Fruit fly (Drosophila melanogaster): ENCODE results near the gene SsRbeta.

The SsRbeta gene

DNA sequence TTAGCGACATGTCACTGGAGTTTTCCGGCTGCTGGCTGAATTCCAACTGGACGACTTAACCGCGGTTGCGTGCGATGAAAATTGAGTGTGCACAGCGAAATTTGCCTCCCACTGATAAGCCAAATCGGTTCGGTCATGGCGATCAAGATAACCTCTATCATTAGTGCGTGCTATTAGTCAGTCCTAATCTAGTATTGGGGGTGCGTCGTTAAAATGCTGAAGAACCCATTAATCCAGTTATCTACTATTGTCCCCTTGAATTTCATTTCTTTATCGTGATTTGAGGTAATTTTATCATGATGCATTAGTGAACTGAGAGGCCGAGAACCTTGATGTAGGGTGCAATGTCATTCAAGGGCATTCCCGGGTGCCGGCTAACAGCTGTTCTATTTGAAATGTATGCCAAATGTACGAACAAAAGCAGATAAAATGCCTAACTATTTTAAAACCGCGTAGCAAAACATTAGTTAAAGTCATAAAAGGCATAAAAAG lies 890 bp upstream of the SsRbeta start, which contains the start of gene Pgm1 (continued):
- TF ChIP-seq ss (GFP tag; optimal IDR thresholded peaks at IDR 0.05) (no peak), dsx (GFP tag; optimal IDR thresholded peaks at IDR 0.05; ENCODE audit: poor library complexity, severe bottlenecking) (peak; percentile 83), CG32006 (GFP tag; optimal IDR thresholded peaks at IDR 0.05) (no peak), lz (GFP tag; optimal IDR thresholded peaks at IDR 0.05) (peak; percentile 95), CG34406 (GFP tag; optimal IDR thresholded peaks at IDR 0.05) (peak; percentile 87), spab (GFP tag; optimal IDR thresholded peaks at IDR 0.05) (no peak), Hr38 (GFP tag; optimal IDR thresholded peaks at IDR 0.05) (peak; percentile 44), Sox14 (GFP tag; optimal IDR thresholded peaks at IDR 0.05) (peak; percentile 96), Eip78C (GFP tag) (peak; percentile 97), CG6276 (GFP tag; optimal IDR thresholded peaks at IDR 0.05) (no peak), eg (GFP tag; IDR thresholded peaks at IDR 0.05) (peak; percentile 85), CG3919 (GFP tag; optimal IDR thresholded peaks at IDR 0.05) (peak; percentile 95)

DNA sequence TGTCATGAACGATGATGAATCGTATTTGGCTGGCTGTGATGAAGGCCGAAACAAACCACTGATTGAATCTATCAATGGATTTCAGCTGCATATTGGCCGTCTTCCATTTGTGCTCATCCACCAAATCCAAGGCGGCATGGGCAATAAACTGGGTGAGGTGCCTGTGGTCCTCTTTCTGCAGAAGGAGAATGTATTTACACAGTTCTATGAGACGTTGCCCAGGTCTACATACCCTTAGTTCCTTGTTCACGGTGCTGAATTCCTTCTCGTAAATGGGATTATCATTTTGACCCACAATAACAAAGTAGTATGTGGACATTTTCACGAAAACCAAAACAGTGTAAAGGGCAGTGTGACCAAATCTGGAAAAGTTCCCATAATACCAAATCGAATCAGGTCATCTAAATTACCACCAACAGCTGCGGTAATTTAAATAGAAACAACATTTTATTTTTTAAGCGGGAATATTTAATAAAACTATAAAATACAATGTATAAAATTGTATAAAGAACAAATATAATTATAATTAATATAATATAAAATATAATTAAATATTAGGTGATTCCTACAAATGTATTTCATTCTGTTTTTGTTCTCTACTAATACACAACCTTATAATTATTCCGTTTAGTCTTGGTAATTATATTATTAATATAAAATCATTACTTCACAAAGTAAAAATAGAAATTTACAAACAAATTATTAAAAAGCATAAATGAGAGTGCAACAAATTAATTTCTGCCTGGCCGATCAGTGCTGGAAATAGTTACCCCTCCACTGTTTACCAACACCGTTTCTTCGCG lies 2.0 kb downstream of the SsRbeta start, which contains the start of the genes Trs20 and elg1:
TSS of gene Trs20 (minus strand) at position 369 of the 803 bp plus-strand sequence.
TSS of gene elg1 (plus strand) at position 765 of the 803 bp plus-strand sequence.
- TF ChIP-seq CG31627 (GFP tag; optimal IDR thresholded peaks at IDR 0.05) (peak; percentile 13), CG6276 (GFP tag; optimal IDR thresholded peaks at IDR 0.05) (no peak), pdm3 (GFP tag; optimal IDR thresholded peaks at IDR 0.05) (no peak), CG34406 (GFP tag; optimal IDR thresholded peaks at IDR 0.05) (peak; percentile 56), lz (GFP tag; optimal IDR thresholded peaks at IDR 0.05) (peak; percentile 38), esn (GFP tag; optimal IDR thresholded peaks at IDR 0.05) (peak; percentile 58), CG3032 (tag; optimal IDR thresholded peaks at IDR 0.05) (peak; percentile 64), CG10669 (GFP tag; optimal IDR thresholded peaks at IDR 0.05) (no peak), salr (GFP tag; optimal IDR thresholded peaks at IDR 0.05) (no peak), ss (GFP tag; optimal IDR thresholded peaks at IDR 0.05) (peak in 1 of 2 experiments; percentile 62), CG7368 (GFP tag; optimal IDR thresholded peaks at IDR 0.05) (no peak), Sox102F (GFP tag; optimal IDR thresholded peaks at IDR 0.05) (no peak), topi (GFP tag; optimal IDR thresholded peaks at IDR 0.05) (peak; percentile 19), OdsH (GFP tag; optimal IDR thresholded peaks at IDR 0.05) (peak; percentile 61), Ets96B (tag; optimal IDR thresholded peaks at IDR 0.05) (peak; percentile 47), CG3919 (GFP tag; optimal IDR thresholded peaks at IDR 0.05) (no peak), CG32006 (GFP tag; optimal IDR thresholded peaks at IDR 0.05) (no peak), Eip93F (GFP tag; optimal IDR thresholded peaks at IDR 0.05) (no peak), vri (GFP tag; optimal IDR thresholded peaks at IDR 0.05) (no peak), Sox14 (GFP tag; optimal IDR thresholded peaks at IDR 0.05) (peak; percentile 30), net (GFP tag; optimal IDR thresholded peaks at IDR 0.05) (no peak), Sox15 (GFP tag; optimal IDR thresholded peaks at IDR 0.05) (no peak), CG15336 (GFP tag; IDR thresholded peaks at IDR 0.05) (no peak), CG11902 (GFP tag; optimal IDR thresholded peaks at IDR 0.05) (no peak), svp (GFP tag) (no peak), cyc (GFP tag; optimal IDR thresholded peaks at IDR 0.05) (peak; percentile 11), CG6808 (GFP tag; optimal IDR thresholded peaks at IDR 0.05) (no peak), Eip78C (GFP tag) (no peak), fd85E (GFP tag; optimal IDR thresholded peaks at IDR 0.05) (no peak), CG6854 (GFP tag; optimal IDR thresholded peaks at IDR 0.05) (peak; percentile 31), CG11762 (GFP tag; optimal IDR thresholded peaks at IDR 0.05; ENCODE audit: insufficient read depth) (peak; percentile 20), Hr38 (GFP tag; optimal IDR thresholded peaks at IDR 0.05) (no peak), Eip75B (GFP tag; optimal IDR thresholded peaks at IDR 0.05) (no peak), CG8319 (GFP tag; optimal IDR thresholded peaks at IDR 0.05) (peak; percentile 37), CG1621 (tag; optimal IDR thresholded peaks at IDR 0.05) (no peak), CG4318 (GFP tag; optimal IDR thresholded peaks at IDR 0.05) (no peak), acj6 (GFP tag; optimal IDR thresholded peaks at IDR 0.05) (peak; percentile 52), CG11294 (GFP tag; IDR thresholded peaks at IDR 0.05) (no peak), Hr39 (GFP tag; optimal IDR thresholded peaks at IDR 0.05) (no peak), Gug (GFP tag; IDR thresholded peaks at IDR 0.05) (peak; percentile 23; the same call in 1 of the 2 replicates), Lpt (GFP tag; optimal IDR thresholded peaks at IDR 0.05) (no peak), CG16779 (tag; optimal IDR thresholded peaks at IDR 0.05) (no peak), CG8632 (GFP tag; optimal IDR thresholded peaks at IDR 0.05) (peak; percentile 34), CG10631 (GFP tag; optimal IDR thresholded peaks at IDR 0.05) (peak; percentile 18)

Data from whole organism, prepupa.